Worm (Caenorhabditis elegans) whole organism, midembryonic: ENCODE measurements around the gene ccep-97.

Experiments used
- T22C8.4 ChIP-seq: fragments of 200-800 bp; sonication (Bioruptor generic); IDR thresholded peaks from 2 replicates; pipeline ENCODE4 v1.3.6; 2022; ENCODE audit warnings: missing genetic modification characterization, missing compliant biosample characterization
- cog-1 ChIP-seq: sonication (generic microtip); optimal IDR thresholded peaks from 2 replicates; lab custom pipeline; 2016; ENCODE audit warnings: missing genetic modification characterization, missing compliant biosample characterization
- flt-1 ChIP-seq: fragments of 200-800 bp; sonication (Bioruptor generic); IDR thresholded peaks from 2 replicates; pipeline ENCODE4 v1.3.6; 2022; ENCODE audit warnings: missing genetic modification characterization, missing compliant biosample characterization
- klf-2 ChIP-seq: fragments of 200-800 bp; sonication (Bioruptor generic); conservative IDR thresholded peaks from 2 replicates; pipeline ENCODE4 v1.3.6; 2022; ENCODE audit warnings: missing genetic modification reagents, missing genetic modification characterization, missing compliant biosample characterization
- med-1 ChIP-seq: sonication (generic microtip); optimal IDR thresholded peaks from 2 replicates; lab custom pipeline; 2017; ENCODE audit warnings: missing genetic modification characterization, mild to moderate bottlenecking, missing compliant biosample characterization, antibody characterized with exemption, missing genetic modification reagents; ENCODE audit not compliant: insufficient read depth
- ref-1 ChIP-seq: fragments of 200-800 bp; sonication (Bioruptor generic); conservative IDR thresholded peaks from 2 replicates; pipeline ENCODE4 v1.3.6; 2022; ENCODE audit warnings: missing genetic modification reagents, missing genetic modification characterization, missing compliant biosample characterization
- tab-1 ChIP-seq: fragments of 200-800 bp; sonication (Bioruptor generic); IDR thresholded peaks from 2 replicates; pipeline ENCODE4 v1.3.6; 2022; ENCODE audit warnings: missing genetic modification characterization, missing compliant biosample characterization
- ztf-23 ChIP-seq: fragments of 200-800 bp; sonication (Bioruptor generic); IDR thresholded peaks from 2 replicates; pipeline ENCODE4 v1.3.6; 2022; ENCODE audit warnings: missing genetic modification reagents, missing genetic modification characterization, missing compliant biosample characterization
- ztf-29 ChIP-seq: fragments of 200-800 bp; sonication (Bioruptor generic); IDR thresholded peaks from 2 replicates; pipeline ENCODE4 v1.3.6; 2022; ENCODE audit warnings: missing genetic modification reagents, missing genetic modification characterization, missing compliant biosample characterization

The ccep-97 gene

ce11 chrV:4790368-4790767 is 28.1 kb downstream of the ccep-97 start, which contains the start of gene R02F11.12:
TSS of gene R02F11.12 (plus strand) at chrV:4790668.
- TF ChIP-seq flt-1 (GFP tag; lab: Robert Waterston, UW) = no peak
- TF ChIP-seq T22C8.4 = no peak
- TF ChIP-seq tab-1 = no peak
- TF ChIP-seq ztf-29 (GFP tag; lab: Robert Waterston, UW) = no peak
- TF ChIP-seq med-1 (GFP tag; lab: Kevin White, UChicago) = no peak

- no peak for TF ChIP-seq tab-1
Measured at ce11 chrV:4788823-4789222, 29.6 kb downstream of the ccep-97 start, which contains the start of gene R02F11.10. TSS of gene R02F11.10 (plus strand) at chrV:4789123.

DNA sequence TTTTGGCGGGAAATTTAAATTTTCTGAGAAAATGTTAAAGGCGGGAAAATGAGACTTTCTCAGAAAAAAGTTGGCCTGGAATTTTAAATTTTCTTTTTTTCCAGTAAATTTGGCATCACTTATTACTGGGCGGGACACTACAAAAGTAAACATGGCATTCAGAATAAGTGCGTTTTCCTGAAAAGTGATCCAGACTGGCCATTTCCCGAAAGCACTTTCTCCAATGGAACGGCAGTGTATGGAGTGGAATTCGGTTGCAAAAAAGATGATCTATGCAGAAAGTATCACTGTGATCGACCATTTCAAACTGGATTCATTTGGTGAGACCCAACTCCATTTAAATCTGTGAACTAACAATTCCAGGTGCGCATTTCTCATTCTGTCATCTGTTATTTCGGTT is 30.6 kb downstream of the ccep-97 start:
- TF ChIP-seq ztf-29 (GFP tag; lab: Robert Waterston, UW) (no peak), klf-2 (GFP tag; lab: Robert Waterston, UW) (no peak), ztf-23 (GFP tag; lab: Robert Waterston, UW) (no peak), tab-1 (no peak), med-1 (GFP tag; lab: Kevin White, UChicago) (no peak), flt-1 (GFP tag; lab: Robert Waterston, UW) (no peak), ref-1 (no peak)

DNA sequence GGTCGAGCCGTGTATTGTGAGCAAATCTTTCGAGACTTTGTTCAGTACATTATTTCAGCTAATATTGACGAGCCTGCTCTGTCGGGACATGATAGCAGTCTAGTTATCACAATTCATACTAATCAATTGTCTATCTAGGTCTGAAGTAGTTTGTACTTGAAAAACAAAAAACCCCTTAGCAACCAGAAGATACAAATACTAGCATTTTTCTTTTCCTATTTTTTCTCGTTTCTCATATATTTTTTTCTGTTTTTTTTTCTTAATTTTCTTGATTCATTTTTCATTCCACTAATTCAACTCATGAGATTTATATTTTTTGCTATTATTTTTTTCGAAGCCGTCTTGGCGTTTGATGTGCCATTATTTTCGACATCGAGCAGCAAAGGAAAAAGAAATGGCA is 31.3 kb downstream of the ccep-97 start, which contains the start of gene R02F11.9:
Gene R02F11.9 (plus strand): TSS at position 301 of the 400 bp plus-strand sequence.
- TF ChIP-seq med-1 (GFP tag; lab: Kevin White, UChicago) = no peak
- TF ChIP-seq ztf-23 (GFP tag; lab: Robert Waterston, UW) = no peak
- no peak for TF ChIP-seq ref-1
- no peak for TF ChIP-seq klf-2 (GFP tag; lab: Robert Waterston, UW)
- TF ChIP-seq ztf-29 (GFP tag; lab: Robert Waterston, UW) = no peak
- TF ChIP-seq flt-1 (GFP tag; lab: Robert Waterston, UW) = no peak
- no peak for TF ChIP-seq cog-1 (tag; lab: Kevin White, UChicago)
- TF ChIP-seq T22C8.4 = no peak
- TF ChIP-seq tab-1 = no peak

DNA sequence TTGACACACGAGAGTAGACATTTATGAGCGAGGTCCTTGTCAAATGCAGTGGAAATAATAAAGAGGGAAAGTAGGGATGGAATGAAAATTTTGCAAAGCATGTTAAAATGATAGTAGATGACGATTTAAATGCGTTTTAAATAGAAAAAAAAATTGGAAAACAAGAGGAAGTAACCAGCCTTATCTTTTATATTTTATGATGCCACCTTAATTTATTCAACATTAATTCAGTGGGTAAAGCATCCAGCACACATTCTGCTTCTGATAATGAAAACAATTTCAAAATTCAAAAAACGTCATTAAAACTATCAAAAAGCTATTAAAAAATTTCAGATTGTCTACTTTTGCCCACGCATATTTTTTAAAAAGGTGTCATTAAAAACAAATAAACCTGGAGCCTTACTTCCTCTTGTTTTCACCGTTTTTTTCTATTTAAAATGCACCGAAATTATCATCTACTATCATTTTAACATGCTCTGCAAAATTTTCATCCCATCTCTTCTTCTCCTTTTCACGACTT is 33.1 kb downstream of the ccep-97 start, which contains the start of the genes Y60C6A.2 and Y60C6A.3:
Gene Y60C6A.2 (minus strand): TSS at position 101 of the 520 bp plus-strand sequence.
Gene Y60C6A.3 (plus strand): TSS at position 470 of the 520 bp plus-strand sequence.
- TF ChIP-seq ztf-29 (GFP tag; lab: Robert Waterston, UW) (no peak), klf-2 (GFP tag; lab: Robert Waterston, UW) (no peak), T22C8.4 (no peak), ztf-23 (GFP tag; lab: Robert Waterston, UW) (no peak), cog-1 (tag; lab: Kevin White, UChicago) (no peak), med-1 (GFP tag; lab: Kevin White, UChicago) (no peak)

DNA sequence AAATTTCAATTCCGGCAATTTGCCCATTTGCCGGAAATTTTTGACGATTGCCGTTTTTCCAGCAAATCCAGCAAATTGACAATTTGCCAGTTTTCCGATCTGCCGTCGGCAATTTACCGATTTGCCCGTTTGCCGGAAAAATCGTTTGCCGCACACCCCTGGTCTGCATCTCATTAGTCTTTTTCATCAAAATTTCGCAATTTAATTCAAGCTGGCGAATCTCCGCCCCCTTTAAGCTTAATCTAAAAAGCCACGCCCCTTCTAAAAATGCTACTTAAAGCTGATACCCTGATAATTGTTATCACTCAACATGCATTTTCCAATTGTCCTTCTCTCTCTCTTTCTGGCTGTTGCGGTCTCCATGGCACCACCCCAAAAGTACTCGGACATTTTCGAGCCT is 35.1 kb downstream of the ccep-97 start, which contains the start of gene Y60C6A.1:
Gene Y60C6A.1 (plus strand): TSS at position 301 of the 400 bp plus-strand sequence.
- no peak for TF ChIP-seq T22C8.4
- TF ChIP-seq ztf-23 (GFP tag; lab: Robert Waterston, UW) = no peak
- no peak for TF ChIP-seq med-1 (GFP tag; lab: Kevin White, UChicago)
- TF ChIP-seq klf-2 (GFP tag; lab: Robert Waterston, UW) = no peak
- no peak for TF ChIP-seq ref-1
- TF ChIP-seq ztf-29 (GFP tag; lab: Robert Waterston, UW) = no peak
- TF ChIP-seq flt-1 (GFP tag; lab: Robert Waterston, UW) = no peak
- no peak for TF ChIP-seq cog-1 (tag; lab: Kevin White, UChicago)

ce11 chrV:4777388-4777986 is 41.0 kb downstream of the ccep-97 start, which contains the start of gene C18G1.1:
TSS of gene C18G1.1 (plus strand) at chrV:4777960.
- TF ChIP-seq med-1 (GFP tag; lab: Kevin White, UChicago) (no peak), ref-1 (no peak), ztf-29 (GFP tag; lab: Robert Waterston, UW) (no peak), T22C8.4 (no peak), ztf-23 (GFP tag; lab: Robert Waterston, UW) (no peak), klf-2 (GFP tag; lab: Robert Waterston, UW) (no peak)

ce11 chrV:4775140-4775539 is 43.3 kb downstream of the ccep-97 start:
- no peak for TF ChIP-seq flt-1 (GFP tag; lab: Robert Waterston, UW)
- no peak for TF ChIP-seq ztf-29 (GFP tag; lab: Robert Waterston, UW)
- TF ChIP-seq klf-2 (GFP tag; lab: Robert Waterston, UW) = no peak

ce11 chrV:4770408-4770947 is 48.0 kb downstream of the ccep-97 start, which contains the start of gene elt-7:
TSS of gene elt-7 (plus strand) at chrV:4770670.
- no peak for TF ChIP-seq ztf-29 (GFP tag; lab: Robert Waterston, UW)
- no peak for TF ChIP-seq cog-1 (tag; lab: Kevin White, UChicago)
- no peak for TF ChIP-seq T22C8.4

DNA sequence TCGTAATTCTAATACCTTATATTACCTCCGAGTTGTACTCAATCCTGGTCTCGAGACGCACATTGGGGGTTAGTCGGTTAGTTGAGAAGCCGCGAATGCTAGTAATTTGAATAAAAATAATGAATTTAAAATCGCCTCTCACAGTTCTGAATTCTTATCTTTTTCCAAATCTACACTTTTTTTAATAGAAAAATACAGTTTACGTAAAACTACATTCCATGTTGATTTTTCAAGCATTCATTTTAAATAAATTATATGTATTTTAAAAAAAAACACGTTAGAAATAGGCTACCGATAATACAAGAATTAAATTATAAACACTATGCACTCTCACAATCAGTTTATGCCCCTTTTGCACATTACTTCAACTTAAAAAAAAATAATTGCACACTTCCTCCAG is 48.8 kb downstream of the ccep-97 start, which contains the start of gene C18G1.9:
Gene C18G1.9 (minus strand): TSS at position 101 of the 400 bp plus-strand sequence.
- TF ChIP-seq klf-2 (GFP tag; lab: Robert Waterston, UW) (no peak), ztf-29 (GFP tag; lab: Robert Waterston, UW) (no peak), cog-1 (tag; lab: Kevin White, UChicago) (no peak), med-1 (GFP tag; lab: Kevin White, UChicago) (no peak), tab-1 (no peak), T22C8.4 (no peak), ztf-23 (GFP tag; lab: Robert Waterston, UW) (no peak), ref-1 (no peak), flt-1 (GFP tag; lab: Robert Waterston, UW) (no peak)
